Fruit fly (Drosophila melanogaster) whole organism, embryonic: ENCODE data around the gene Tengl3.

Experiments used
- Atf6 ChIP-seq: fragments of 200-800 bp; sonication (Bioruptor generic); IDR thresholded peaks from 2 replicates; pipeline ENCODE4 v1.3.6; 2022; ENCODE audit warnings: missing biosample characterization, missing genetic modification characterization
- CG12104 ChIP-seq: fragments of 200-800 bp; sonication (Bioruptor generic); optimal IDR thresholded peaks from 3 replicates; lab custom pipeline; 2016; ENCODE audit warnings: missing biosample characterization, missing genetic modification characterization
- CG12236 ChIP-seq: fragments of 200-800 bp; sonication (Bioruptor generic); optimal IDR thresholded peaks from 2 replicates; lab custom pipeline; 2016; ENCODE audit warnings: missing biosample characterization, missing genetic modification characterization
- CG14014 ChIP-seq: fragments of 200-800 bp; sonication (Bioruptor generic); IDR thresholded peaks from 2 replicates; pipeline ENCODE4 v1.3.6; 2022; ENCODE audit warnings: missing biosample characterization, missing genetic modification characterization
- CG14441 ChIP-seq: fragments of 200-800 bp; sonication (Bioruptor generic); IDR thresholded peaks from 2 replicates; pipeline ENCODE4 v1.3.6; 2022; ENCODE audit warnings: missing biosample characterization, missing genetic modification characterization
- CG14860 ChIP-seq: fragments of 200-800 bp; sonication (Bioruptor generic); IDR thresholded peaks from 3 replicates; pipeline ENCODE4 v1.3.6; 2022; ENCODE audit warnings: missing biosample characterization, missing genetic modification characterization; ENCODE audit not compliant: partially characterized antibody
- CG1602 ChIP-seq: fragments of 200-800 bp; sonication (Bioruptor generic); optimal IDR thresholded peaks from 3 replicates; lab custom pipeline; 2016; ENCODE audit warnings: missing biosample characterization, missing genetic modification characterization
- CG1603 ChIP-seq: fragments of 200-800 bp; sonication (Bioruptor generic); optimal IDR thresholded peaks from 2 replicates; lab custom pipeline; 2019; ENCODE audit warnings: missing biosample characterization, mild to moderate bottlenecking, missing genetic modification characterization, moderate library complexity
- CG17328 ChIP-seq: fragments of 200-800 bp; sonication (Bioruptor generic); IDR thresholded peaks from 2 replicates; pipeline ENCODE4 v1.3.6; 2022; ENCODE audit warnings: missing biosample characterization, missing genetic modification characterization
- CG18011 ChIP-seq: fragments of 200-800 bp; sonication (Bioruptor generic); optimal IDR thresholded peaks from 2 replicates; lab custom pipeline; 2017; ENCODE audit warnings: missing biosample characterization, missing genetic modification characterization, mild to moderate bottlenecking, moderate library complexity, missing genotype
- CG34422 ChIP-seq: fragments of 200-800 bp; sonication (Bioruptor generic); IDR thresholded peaks from 3 replicates; pipeline ENCODE4 v1.3.6; 2022; ENCODE audit warnings: missing biosample characterization, missing genetic modification characterization
- CG4360 ChIP-seq: fragments of 200-800 bp; sonication (Bioruptor generic); IDR thresholded peaks from 2 replicates; pipeline ENCODE4 v1.3.6; 2022; ENCODE audit warnings: missing biosample characterization, missing genetic modification characterization
- CG43689 ChIP-seq: fragments of 200-800 bp; sonication (Bioruptor generic); IDR thresholded peaks from 2 replicates; pipeline ENCODE4 v1.3.6; 2022; ENCODE audit warnings: missing biosample characterization, missing genetic modification characterization
- CG4424 ChIP-seq: fragments of 200-800 bp; sonication (Bioruptor generic); optimal IDR thresholded peaks from 3 replicates; lab custom pipeline; 2016; ENCODE audit warnings: missing biosample characterization, missing genetic modification characterization
- CG7839 ChIP-seq: fragments of 200-800 bp; sonication (Bioruptor generic); optimal IDR thresholded peaks from 3 replicates; lab custom pipeline; 2018; ENCODE audit warnings: missing biosample characterization, mild to moderate bottlenecking, missing genetic modification characterization, moderate library complexity
- CG8388 ChIP-seq: fragments of 200-800 bp; sonication (Bioruptor generic); optimal IDR thresholded peaks from 2 replicates; lab custom pipeline; 2019; ENCODE audit warnings: missing biosample characterization, mild to moderate bottlenecking, missing genetic modification characterization, moderate library complexity
- CG8944 ChIP-seq: fragments of 200-800 bp; sonication (Bioruptor generic); optimal IDR thresholded peaks from 3 replicates; lab custom pipeline; 2016; ENCODE audit warnings: missing biosample characterization, missing genetic modification characterization
- CG9437 ChIP-seq: fragments of 200-800 bp; sonication (Bioruptor generic); optimal IDR thresholded peaks from 2 replicates; lab custom pipeline; 2018; ENCODE audit warnings: missing biosample characterization, mild to moderate bottlenecking, missing genetic modification characterization
- Dbx ChIP-seq: fragments of 200-800 bp; sonication (Bioruptor generic); IDR thresholded peaks from 3 replicates; pipeline ENCODE4 v1.3.6; 2022; ENCODE audit warnings: missing biosample characterization, missing genetic modification characterization
- Eip74EF ChIP-seq, 2 experiments: fragments of 200-800 bp in 1 of 2; fragments of >200 bp in 1 of 2; sonication (Bioruptor generic) in 1 of 2; optimal IDR thresholded peaks; 2 replicates each; lab custom pipeline; 2017 to 2019; ENCODE audit warnings: missing biosample characterization in 2 of 2, missing genetic modification characterization in 2 of 2, mild to moderate bottlenecking in 1 of 2, moderate library complexity in 1 of 2
- Ets65A ChIP-seq: fragments of 200-800 bp; sonication (Bioruptor generic); peaks from one replicate; lab custom pipeline; 2016; ENCODE audit warnings: missing biosample characterization, missing genetic modification characterization
- Fer3 ChIP-seq: fragments of 200-800 bp; sonication (Bioruptor generic); optimal IDR thresholded peaks from 2 replicates; lab custom pipeline; 2018; ENCODE audit warnings: missing biosample characterization, mild to moderate bottlenecking, missing genetic modification characterization, moderate library complexity
- GATAe ChIP-seq: fragments of 200-800 bp; sonication (Bioruptor generic); conservative IDR thresholded peaks from 2 replicates; pipeline ENCODE4 v1.3.6; 2022; ENCODE audit warnings: missing biosample characterization, missing genetic modification characterization
- Gsc ChIP-seq: fragments of 200-800 bp; sonication (Bioruptor generic); IDR thresholded peaks from 2 replicates; pipeline ENCODE4 v1.3.6; 2022; ENCODE audit warnings: missing biosample characterization, missing genetic modification characterization
- HLH3B ChIP-seq: fragments of 200-800 bp; sonication (Bioruptor generic); IDR thresholded peaks from 2 replicates; pipeline ENCODE4 v1.3.6; 2022; ENCODE audit warnings: missing biosample characterization, missing genetic modification characterization
- Hr78 ChIP-seq, 2 experiments: fragments of 200-800 bp in 1 of 2; fragments of >200 bp in 1 of 2; sonication (Bioruptor generic) in 1 of 2; optimal IDR thresholded peaks; 2 replicates each; lab custom pipeline; 2017 to 2019; ENCODE audit warnings: missing biosample characterization in 2 of 2, missing genetic modification characterization in 2 of 2, mild to moderate bottlenecking in 1 of 2, moderate library complexity in 1 of 2
- Hsf ChIP-seq: fragments of 200-800 bp; sonication (Bioruptor generic); optimal IDR thresholded peaks from 3 replicates; lab custom pipeline; 2016; ENCODE audit warnings: missing biosample characterization, missing genetic modification characterization
- Opbp ChIP-seq: fragments of 200-800 bp; sonication (Bioruptor generic); IDR thresholded peaks from 3 replicates; pipeline ENCODE4 v1.3.6; 2022; ENCODE audit warnings: missing biosample characterization, missing genetic modification characterization; ENCODE audit not compliant: partially characterized antibody
- Optix ChIP-seq: fragments of 200-800 bp; sonication (Bioruptor generic); IDR thresholded peaks from 3 replicates; pipeline ENCODE4 v1.3.6; 2022; ENCODE audit warnings: missing biosample characterization, missing genetic modification characterization
- Pdp1 ChIP-seq, 2 experiments: fragments of 200-800 bp; sonication (Bioruptor generic); optimal IDR thresholded peaks; 3 replicates each; lab custom pipeline; 2016; ENCODE audit warnings: missing biosample characterization in 2 of 2, missing genetic modification characterization in 2 of 2, mild to moderate bottlenecking in 1 of 2, moderate library complexity in 1 of 2
- Side ChIP-seq: fragments of 200-800 bp; sonication (Bioruptor generic); optimal IDR thresholded peaks from 2 replicates; lab custom pipeline; 2016; ENCODE audit warnings: missing biosample characterization, missing genetic modification characterization
- Sry-δ ChIP-seq: fragments of 200-800 bp; sonication (Bioruptor generic); optimal IDR thresholded peaks from 2 replicates; lab custom pipeline; 2016; ENCODE audit warnings: missing biosample characterization, missing genetic modification characterization
- Ssrp ChIP-seq: fragments of 200-800 bp; sonication (Bioruptor generic); optimal IDR thresholded peaks from 2 replicates; lab custom pipeline; 2018; ENCODE audit warnings: missing biosample characterization, mild to moderate bottlenecking, missing genetic modification characterization, moderate library complexity
- Taf1 ChIP-seq: fragments of 200-800 bp; sonication (Bioruptor generic); IDR thresholded peaks from 2 replicates; pipeline ENCODE4 v1.3.6; 2022; ENCODE audit warnings: missing biosample characterization, missing genetic modification characterization
- Tbp ChIP-seq: fragments of >200 bp; optimal IDR thresholded peaks from 2 replicates; lab custom pipeline; 2018; ENCODE audit warnings: missing biosample characterization, missing genetic modification characterization
- ac ChIP-seq: fragments of 200-800 bp; sonication (Bioruptor generic); optimal IDR thresholded peaks from 3 replicates; lab custom pipeline; 2017; ENCODE audit warnings: missing biosample characterization, mild to moderate bottlenecking, missing genetic modification characterization
- al ChIP-seq: fragments of 200-800 bp; sonication (Bioruptor generic); IDR thresholded peaks from 2 replicates; pipeline ENCODE4 v1.3.6; 2022; ENCODE audit warnings: missing biosample characterization, missing genetic modification characterization
- en ChIP-seq: fragments of 200-800 bp; sonication (Bioruptor generic); optimal IDR thresholded peaks from 2 replicates; lab custom pipeline; 2016; ENCODE audit warnings: missing biosample characterization, missing genetic modification characterization
- lmd ChIP-seq: fragments of 200-800 bp; sonication (Bioruptor generic); IDR thresholded peaks from 2 replicates; pipeline ENCODE4 v1.3.6; 2022; ENCODE audit warnings: missing biosample characterization, missing genetic modification characterization
- nau ChIP-seq: fragments of 200-800 bp; sonication (Bioruptor generic); optimal IDR thresholded peaks from 3 replicates; lab custom pipeline; 2017; ENCODE audit warnings: missing biosample characterization, mild to moderate bottlenecking, missing genetic modification characterization, missing genetic modification reagents
- otp ChIP-seq: fragments of 200-800 bp; sonication (Bioruptor generic); IDR thresholded peaks from 3 replicates; pipeline ENCODE4, ENCODE4 v1.3.6; 2022; ENCODE audit warnings: missing biosample characterization, missing genetic modification characterization
- p53 ChIP-seq: fragments of 200-800 bp; sonication (Bioruptor generic); optimal IDR thresholded peaks from 2 replicates; lab custom pipeline; 2016; ENCODE audit warnings: missing biosample characterization, missing genetic modification characterization
- pfk ChIP-seq: fragments of 200-800 bp; sonication (Bioruptor generic); optimal IDR thresholded peaks from 2 replicates; lab custom pipeline; 2018; ENCODE audit warnings: missing biosample characterization, mild to moderate bottlenecking, missing genetic modification characterization, moderate library complexity
- pum ChIP-seq: fragments of 200-800 bp; sonication (Bioruptor generic); optimal IDR thresholded peaks from 2 replicates; lab custom pipeline; 2016; ENCODE audit warnings: missing biosample characterization, missing genetic modification characterization
- pzg ChIP-seq: fragments of 200-800 bp; sonication (Bioruptor generic); optimal IDR thresholded peaks from 3 replicates; lab custom pipeline; 2018; ENCODE audit warnings: missing biosample characterization, mild to moderate bottlenecking, missing genetic modification characterization, moderate library complexity
- repo ChIP-seq: fragments of 200-800 bp; sonication (Bioruptor generic); optimal IDR thresholded peaks from 2 replicates; lab custom pipeline; 2016; ENCODE audit warnings: missing biosample characterization, missing genetic modification characterization
- sisA ChIP-seq: fragments of 200-800 bp; sonication (Bioruptor generic); IDR thresholded peaks from 2 replicates; pipeline ENCODE4 v1.3.6; 2022; ENCODE audit warnings: missing biosample characterization, missing genetic modification characterization
- sob ChIP-seq: fragments of 200-800 bp; sonication (Bioruptor generic); IDR thresholded peaks from 2 replicates; pipeline ENCODE4 v1.3.6; 2022; ENCODE audit warnings: missing biosample characterization, missing genetic modification characterization
- tll ChIP-seq, 2 experiments: fragments of 200-800 bp in 1 of 2; fragments of >200 bp in 1 of 2; sonication (Bioruptor generic) in 1 of 2; optimal IDR thresholded peaks; 2 replicates each; lab custom pipeline; 2017 to 2019; ENCODE audit warnings: missing biosample characterization in 2 of 2, missing genetic modification characterization in 2 of 2, mild to moderate bottlenecking in 1 of 2, moderate library complexity in 1 of 2
- yki ChIP-seq: fragments of >200 bp; optimal IDR thresholded peaks from 3 replicates; lab custom pipeline; 2018

The Tengl3 gene

dm6 chr2L:2196590-2197474, 41.2 kb downstream of the Tengl3 start (continued):
- peak; percentile 24 for TF ChIP-seq pfk (GFP tag; lab: Kevin White, UChicago)
- TF ChIP-seq CG17328 = no peak
- peak; percentile 65 for TF ChIP-seq CG4424 (GFP tag; lab: Kevin White, UChicago)
- TF ChIP-seq Tbp (GFP tag; lab: Kevin White, UChicago) = no peak
- TF ChIP-seq Hsf (GFP tag; lab: Kevin White, UChicago) = peak; percentile 45
- TF ChIP-seq Ssrp = peak; percentile 35
- TF ChIP-seq CG8944 (GFP tag; lab: Kevin White, UChicago) = no peak
- TF ChIP-seq HLH3B (GFP tag; lab: Robert Waterston, UW) = no peak
- TF ChIP-seq Optix (GFP tag; lab: Robert Waterston, UW) = no peak
- TF ChIP-seq en = no peak
- no peak for TF ChIP-seq pum (GFP tag; lab: Kevin White, UChicago)
- TF ChIP-seq Sry-δ = peak; percentile 7
- no peak for TF ChIP-seq CG43689 (GFP tag; lab: Robert Waterston, UW)
- TF ChIP-seq Atf6 = no peak
- peak; percentile 39 for TF ChIP-seq ac (GFP tag; lab: Kevin White, UChicago)
- no peak for TF ChIP-seq CG12104 (GFP tag; lab: Kevin White, UChicago)
- peak; percentile 1 for TF ChIP-seq CG9437
- no peak for TF ChIP-seq CG34422 (GFP tag; lab: Robert Waterston, UW)
- no peak for TF ChIP-seq nau (GFP tag; lab: Kevin White, UChicago)
- no peak for TF ChIP-seq CG8388
- TF ChIP-seq otp (GFP tag; lab: Robert Waterston, UW) = no peak
- no peak for TF ChIP-seq sisA (GFP tag; lab: Robert Waterston, UW)
- TF ChIP-seq Opbp (GFP tag; lab: Robert Waterston, UW) = no peak
- no peak for TF ChIP-seq CG12236 (GFP tag; lab: Kevin White, UChicago)
- TF ChIP-seq Taf1 (GFP tag; lab: Robert Waterston, UW) = no peak
- TF ChIP-seq Hr78 (GFP tag; optimal IDR thresholded peaks at IDR 0.05; lab: Kevin White, UChicago) = peak in 1 of 2 experiments; percentile 100
- TF ChIP-seq Eip74EF (GFP tag; optimal IDR thresholded peaks at IDR 0.05; lab: Kevin White, UChicago) = peak in 1 of 2 experiments; percentile 94
- no peak for TF ChIP-seq yki (lab: Kevin White, UChicago)
- TF ChIP-seq Fer3 = peak; percentile 52
- TF ChIP-seq al = no peak
- peak in 1 of 2 experiments; percentile 61 for TF ChIP-seq tll (GFP tag; optimal IDR thresholded peaks at IDR 0.05; lab: Kevin White, UChicago)
- TF ChIP-seq pzg (GFP tag; lab: Kevin White, UChicago) = peak; percentile 18
- TF ChIP-seq CG14860 (GFP tag; lab: Robert Waterston, UW) = no peak
- TF ChIP-seq Ets65A = no peak
- TF ChIP-seq Gsc (GFP tag; lab: Robert Waterston, UW) = no peak
- TF ChIP-seq CG14014 (GFP tag; lab: Robert Waterston, UW) = no peak
- peak; percentile 32 for TF ChIP-seq p53 (GFP tag; lab: Kevin White, UChicago)
- no peak for TF ChIP-seq sob (GFP tag; lab: Robert Waterston, UW)
- peak; percentile 52 for TF ChIP-seq CG1603 (tag; lab: Kevin White, UChicago)
- no peak for TF ChIP-seq GATAe
- peak; percentile 59 for TF ChIP-seq Side
- no peak for TF ChIP-seq lmd (GFP tag; lab: Robert Waterston, UW)
- no peak for TF ChIP-seq repo (GFP tag; lab: Kevin White, UChicago)
- no peak for TF ChIP-seq CG4360
- peak; percentile 58 for TF ChIP-seq CG7839 (tag; lab: Kevin White, UChicago)
- TF ChIP-seq CG18011 = no peak
- TF ChIP-seq Pdp1 (GFP tag; optimal IDR thresholded peaks at IDR 0.05; lab: Kevin White, UChicago) = peak in 1 of 2 experiments; percentile 81
- no peak for TF ChIP-seq CG14441 (GFP tag; lab: Robert Waterston, UW)
- TF ChIP-seq Dbx = no peak
- TF ChIP-seq CG1602 = peak; percentile 38
